Worm (Caenorhabditis elegans): ENCODE results near the gene mbf-1.

DNA sequence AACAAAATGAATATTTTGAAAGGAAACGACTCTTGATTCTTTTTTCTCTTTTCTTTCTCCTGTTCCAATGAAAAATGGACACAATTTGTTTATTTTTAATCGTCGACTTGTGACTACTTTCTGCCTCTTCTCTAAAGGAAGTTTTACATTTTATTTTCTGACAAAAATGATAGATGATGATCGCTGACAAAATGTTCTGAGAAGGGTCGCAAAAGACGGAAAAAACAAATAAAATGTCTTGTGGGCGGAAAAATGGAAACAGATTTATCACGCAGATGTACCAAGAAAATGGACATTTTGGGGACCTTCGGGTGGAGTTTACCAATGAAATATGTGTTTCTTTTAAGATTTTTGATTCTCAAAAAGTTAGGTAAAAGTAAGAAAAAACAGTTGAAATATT, 27.2 kb downstream of the mbf-1 start:
- TF ChIP-seq ces-1 (GFP tag; optimal IDR thresholded peaks at IDR 0.05) (no peak), mab-5 (tag; optimal IDR thresholded peaks at IDR 0.05) (no peak), flh-1 (GFP tag; optimal IDR thresholded peaks at IDR 0.05) (no peak)
